Fruit fly (Drosophila melanogaster): Measurements from ENCODE around the gene Cyp1.
A peak's percentile ranks its signal among the peaks of the same experiment; 100 is the strongest.

Cyp1 gene

DNA sequence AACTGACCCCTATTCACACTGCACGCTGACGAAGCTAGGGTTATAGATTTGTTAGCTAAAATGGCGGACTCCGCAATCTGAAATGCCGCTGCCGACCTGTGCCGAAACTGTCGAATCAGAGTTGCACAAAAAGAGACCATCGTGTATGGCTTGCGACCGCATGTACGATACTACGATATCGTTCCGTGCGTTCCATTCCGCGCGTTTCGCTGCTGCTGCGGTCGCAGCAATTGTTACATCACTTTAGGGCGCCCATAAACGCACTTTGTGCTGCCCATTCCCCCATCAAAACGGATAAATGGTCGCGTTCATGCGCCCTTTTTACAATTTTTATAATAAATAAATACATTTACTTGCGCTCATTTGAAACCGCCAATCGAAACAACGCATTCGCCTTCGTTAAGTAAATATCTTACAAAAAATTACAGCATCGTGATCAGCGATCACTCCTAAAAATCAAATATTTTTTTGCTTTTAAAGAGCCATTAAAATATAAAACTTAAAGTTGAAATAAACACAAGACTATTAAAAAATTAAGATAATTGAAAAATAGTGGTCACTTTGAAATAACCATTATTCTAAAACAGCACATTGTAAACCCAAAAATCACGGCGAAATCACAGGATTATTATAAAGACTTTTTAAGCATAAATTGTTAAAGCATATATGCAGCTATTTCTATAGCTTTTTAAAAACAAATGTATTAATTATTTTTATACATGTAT is at the start of gene Cyp1:
Cyp1 (minus strand) TSS at position 174 of the 725 bp plus-strand sequence.
- TF ChIP-seq CG6276 (GFP tag; optimal IDR thresholded peaks at IDR 0.05) (no peak), Lpt (GFP tag; optimal IDR thresholded peaks at IDR 0.05) (peak; percentile 2), cyc (GFP tag; optimal IDR thresholded peaks at IDR 0.05) (peak; percentile 11), CG11902 (GFP tag; optimal IDR thresholded peaks at IDR 0.05) (peak; percentile 13), Ets96B (tag; optimal IDR thresholded peaks at IDR 0.05) (no peak), CG10631 (GFP tag; optimal IDR thresholded peaks at IDR 0.05) (no peak), spab (GFP tag; optimal IDR thresholded peaks at IDR 0.05) (no peak), Eip78C (GFP tag) (peak; percentile 76), Sox15 (GFP tag; optimal IDR thresholded peaks at IDR 0.05) (peak; percentile 20), Sox14 (GFP tag; optimal IDR thresholded peaks at IDR 0.05) (peak; percentile 17), CG6792 (GFP tag; optimal IDR thresholded peaks at IDR 0.05) (no peak), fkh (GFP tag; optimal IDR thresholded peaks at IDR 0.05) (no peak), achi (GFP tag; optimal IDR thresholded peaks at IDR 0.05) (peak; percentile 27), CG6854 (GFP tag; optimal IDR thresholded peaks at IDR 0.05) (peak; percentile 12), CG15336 (GFP tag; IDR thresholded peaks at IDR 0.05) (peak; percentile 16), CG6163 (GFP tag; IDR thresholded peaks at IDR 0.05) (peak; percentile 64; the same call in 1 of the 3 replicates), topi (GFP tag; optimal IDR thresholded peaks at IDR 0.05) (peak; percentile 32), lz (GFP tag; optimal IDR thresholded peaks at IDR 0.05) (peak; percentile 43), Hr39 (GFP tag; optimal IDR thresholded peaks at IDR 0.05) (no peak), CG6808 (GFP tag; optimal IDR thresholded peaks at IDR 0.05) (peak; percentile 33), CG11294 (GFP tag; IDR thresholded peaks at IDR 0.05) (peak; percentile 22; the same call in 1 of the 2 replicates), CG1621 (tag; optimal IDR thresholded peaks at IDR 0.05) (peak; percentile 52), vri (GFP tag; optimal IDR thresholded peaks at IDR 0.05) (peak; percentile 88), Eip75B (GFP tag; optimal IDR thresholded peaks at IDR 0.05) (no peak), acj6 (GFP tag; optimal IDR thresholded peaks at IDR 0.05) (no peak)

- TF ChIP-seq Eip78C (GFP tag): no peak
- TF ChIP-seq svp (GFP tag): no peak
- TF ChIP-seq CG11762 (GFP tag; optimal IDR thresholded peaks at IDR 0.05; ENCODE audit: insufficient read depth): no peak
- TF ChIP-seq CG3032 (tag; optimal IDR thresholded peaks at IDR 0.05): no peak
- no peak for TF ChIP-seq CG7368 (GFP tag; optimal IDR thresholded peaks at IDR 0.05)
Observed at dm6 chrX:16368585-16368984, 48.4 kb upstream of the Cyp1 start.

DNA sequence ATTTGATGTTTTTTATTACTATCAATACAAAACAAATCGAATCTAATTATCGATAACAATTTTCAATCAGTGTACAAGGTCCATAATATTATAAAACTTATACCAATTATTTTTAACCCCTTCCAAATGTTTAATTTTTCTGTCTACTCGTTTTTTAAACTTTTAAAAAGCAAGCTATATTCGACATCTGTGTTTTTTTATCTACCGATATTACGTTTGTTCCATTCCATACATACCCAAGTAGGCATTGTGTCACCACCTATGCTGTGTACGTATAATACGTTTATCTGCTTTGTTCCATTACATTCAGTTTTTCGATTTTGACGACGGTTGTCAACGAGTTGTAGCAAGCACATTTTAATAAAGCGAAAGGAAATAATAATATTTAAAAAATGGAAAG is 41.1 kb upstream of the Cyp1 start, which contains the start of gene nonA:
nonA (plus strand) TSS at position 264 of the 400 bp plus-strand sequence.
- TF ChIP-seq topi (GFP tag; optimal IDR thresholded peaks at IDR 0.05): peak; percentile 12
- peak; percentile 23 for TF ChIP-seq vri (GFP tag; optimal IDR thresholded peaks at IDR 0.05)
- TF ChIP-seq Eip78C (GFP tag): peak; percentile 27
- TF ChIP-seq OdsH (GFP tag; optimal IDR thresholded peaks at IDR 0.05): no peak
- TF ChIP-seq CG1621 (tag; optimal IDR thresholded peaks at IDR 0.05): no peak
- peak; percentile 55 for TF ChIP-seq Sox14 (GFP tag; optimal IDR thresholded peaks at IDR 0.05)
- peak; percentile 9 for TF ChIP-seq esn (GFP tag; optimal IDR thresholded peaks at IDR 0.05)
- TF ChIP-seq ss (GFP tag; optimal IDR thresholded peaks at IDR 0.05): no peak
- TF ChIP-seq Met (GFP tag; optimal IDR thresholded peaks at IDR 0.05): peak; percentile 2
- no peak for TF ChIP-seq CG6854 (GFP tag; optimal IDR thresholded peaks at IDR 0.05)

DNA sequence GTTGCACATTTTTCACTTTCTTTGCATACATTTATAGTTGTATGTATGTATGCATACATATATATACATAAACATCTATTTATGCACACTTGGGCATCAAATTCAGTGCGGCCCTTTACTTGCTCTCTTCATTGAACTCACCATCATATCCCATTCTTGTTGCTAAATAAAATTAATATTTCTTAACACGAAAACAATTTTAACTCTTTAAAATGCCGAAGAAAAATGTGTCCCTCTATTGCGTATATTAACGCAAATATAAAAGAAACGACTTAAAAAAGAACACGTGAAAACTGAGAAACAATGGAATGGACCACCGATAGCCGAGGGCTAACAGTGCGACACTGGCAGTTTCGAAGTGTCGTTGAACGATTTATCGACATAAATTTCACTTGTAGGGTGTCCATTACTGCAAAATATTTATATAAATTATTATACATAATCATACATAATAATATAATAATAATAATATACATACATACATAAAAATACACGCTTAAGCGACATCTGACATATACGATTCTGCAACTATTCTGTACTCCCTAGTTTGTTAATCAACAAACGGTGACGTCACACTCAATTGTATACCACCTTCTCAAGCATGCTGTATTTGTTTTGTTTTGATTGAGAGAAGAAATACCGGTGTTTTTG is 38.6 kb upstream of the Cyp1 start, which contains the start of the genes U2af50 and PIG-Q:
U2af50 (minus strand) TSS at position 370 of the 651 bp plus-strand sequence.
PIG-Q (plus strand) TSS at position 474 of the 651 bp plus-strand sequence.
- TF ChIP-seq svp (GFP tag) (no peak), CG11762 (GFP tag; optimal IDR thresholded peaks at IDR 0.05; ENCODE audit: insufficient read depth) (peak; percentile 86), CG7368 (GFP tag; optimal IDR thresholded peaks at IDR 0.05) (no peak), CG8119 (GFP tag; IDR thresholded peaks at IDR 0.05) (no peak; the same call in none of the 3 replicates), fkh (GFP tag; optimal IDR thresholded peaks at IDR 0.05) (peak; percentile 90), Smox (GFP tag; optimal IDR thresholded peaks at IDR 0.05) (no peak), CG3919 (GFP tag; optimal IDR thresholded peaks at IDR 0.05) (no peak), lz (GFP tag; optimal IDR thresholded peaks at IDR 0.05) (peak; percentile 80), topi (GFP tag; optimal IDR thresholded peaks at IDR 0.05) (no peak), CG32006 (GFP tag; optimal IDR thresholded peaks at IDR 0.05) (peak; percentile 93), CG8319 (GFP tag; optimal IDR thresholded peaks at IDR 0.05) (peak; percentile 73), OdsH (GFP tag; optimal IDR thresholded peaks at IDR 0.05) (peak; percentile 90), ss (GFP tag; optimal IDR thresholded peaks at IDR 0.05) (no peak), CG16779 (tag; optimal IDR thresholded peaks at IDR 0.05) (no peak), Ets96B (tag; optimal IDR thresholded peaks at IDR 0.05) (peak; percentile 91), dsx (GFP tag; optimal IDR thresholded peaks at IDR 0.05; ENCODE audit: poor library complexity, severe bottlenecking) (peak; percentile 89), CG6808 (GFP tag; optimal IDR thresholded peaks at IDR 0.05) (no peak), Blimp-1 (GFP tag; optimal IDR thresholded peaks at IDR 0.05) (peak; percentile 65), CG11294 (GFP tag; IDR thresholded peaks at IDR 0.05) (no peak; the same call in 1 of the 2 replicates), CG10631 (GFP tag; optimal IDR thresholded peaks at IDR 0.05) (peak; percentile 94), Eip75B (GFP tag; optimal IDR thresholded peaks at IDR 0.05) (no peak), Hr39 (GFP tag; optimal IDR thresholded peaks at IDR 0.05) (peak; percentile 75), CG1621 (tag; optimal IDR thresholded peaks at IDR 0.05) (peak; percentile 82)
